Worm (Caenorhabditis elegans) whole organism, L4 larva: ENCODE data around the gene K01A12.4.
A peak's percentile ranks its signal among the peaks of the same experiment; 100 is the strongest.
"Not testable (repeated sequence)": the region's sequence is repeated elsewhere in the genome, so short reads cannot be mapped to it uniquely, and the experiment has no call there.

Experiments
- F49E8.2 ChIP-seq: sonication (generic microtip); optimal IDR thresholded peaks from 2 replicates; lab custom pipeline; 2016; ENCODE audit warnings: missing compliant biosample characterization, mild to moderate bottlenecking, missing genetic modification characterization, borderline replicate concordance
- R02D3.7 ChIP-seq: fragments of 150-350 bp; sonication (generic microtip); optimal IDR thresholded peaks from 3 replicates; lab custom pipeline; 2014; ENCODE audit warnings: missing biosample characterization, missing genetic modification characterization
- Y75B8A.6 ChIP-seq: fragments of 200-800 bp; sonication (Bioruptor generic); IDR thresholded peaks from 2 replicates; pipeline ENCODE4 v1.3.6; 2022; ENCODE audit warnings: missing genetic modification reagents, missing genetic modification characterization, missing compliant biosample characterization
- ZK546.5 ChIP-seq, 2 experiments: sonication (generic microtip); optimal IDR thresholded peaks; 2 replicates each; lab custom pipeline; 2017; ENCODE audit warnings: missing biosample characterization in 2 of 2, missing genetic modification characterization in 2 of 2
- aha-1 ChIP-seq: fragments of 150-350 bp; peaks from one replicate; lab custom pipeline; 2014; ENCODE audit warnings: missing biosample characterization, missing genetic modification characterization
- attf-4 ChIP-seq: sonication (generic microtip); optimal IDR thresholded peaks from 3 replicates; lab custom pipeline; 2017; ENCODE audit warnings: missing biosample characterization, missing genetic modification characterization
- ceh-32 ChIP-seq: sonication (generic microtip); optimal IDR thresholded peaks from 2 replicates; lab custom pipeline; 2016; ENCODE audit warnings: mild to moderate bottlenecking, missing genetic modification characterization, missing compliant biosample characterization; ENCODE audit not compliant: poor library complexity
- ctbp-1 ChIP-seq: fragments of 200-800 bp; sonication (Bioruptor generic); IDR thresholded peaks from 2 replicates; pipeline ENCODE4 v1.3.6; 2022; ENCODE audit warnings: missing genetic modification reagents, missing genetic modification characterization, missing compliant biosample characterization
- daf-16 ChIP-seq, 3 experiments: sonication (generic microtip); optimal IDR thresholded peaks; 2 replicates each; lab custom pipeline; 2016 to 2017; ENCODE audit warnings: missing genetic modification characterization in 3 of 3, missing genetic modification reagents in 3 of 3, mild to moderate bottlenecking in 2 of 3, missing compliant biosample characterization in 2 of 3, missing biosample characterization in 1 of 3, moderate library complexity in 1 of 3
- dmd-6 ChIP-seq: fragments of 200-800 bp; sonication (Bioruptor generic); IDR thresholded peaks from 2 replicates; pipeline ENCODE4 v1.3.6; 2022; ENCODE audit warnings: missing genetic modification reagents, missing genetic modification characterization, missing compliant biosample characterization
- dve-1 ChIP-seq: sonication (generic microtip); optimal IDR thresholded peaks from 2 replicates; lab custom pipeline; 2017; ENCODE audit warnings: antibody characterized with exemption, mild to moderate bottlenecking, missing genetic modification characterization, missing compliant biosample characterization; ENCODE audit not compliant: insufficient read depth
- fkh-10 ChIP-seq: fragments of 150-350 bp; optimal IDR thresholded peaks from 2 replicates; lab custom pipeline; 2014; ENCODE audit warnings: missing biosample characterization, missing genetic modification reagents, missing genetic modification characterization
- hlh-11 ChIP-seq: fragments of 200-800 bp; sonication (Bioruptor generic); optimal IDR thresholded peaks from 2 replicates; lab custom pipeline; 2018; ENCODE audit warnings: mild to moderate bottlenecking, missing genetic modification characterization, missing compliant biosample characterization
- hlh-30 ChIP-seq: sonication (generic microtip); optimal IDR thresholded peaks from 2 replicates; lab custom pipeline; 2017; ENCODE audit warnings: antibody characterized with exemption, mild to moderate bottlenecking, missing genetic modification characterization, missing compliant biosample characterization; ENCODE audit not compliant: insufficient read depth
- hmg-1.1 ChIP-seq: fragments of 200-800 bp; sonication (Bioruptor generic); IDR thresholded peaks from 2 replicates; pipeline ENCODE4 v1.3.6; 2022; ENCODE audit warnings: missing genetic modification reagents, missing genetic modification characterization, missing compliant biosample characterization
- lsy-2 ChIP-seq, 2 experiments: fragments of 150-350 bp in 1 of 2; sonication (generic microtip) in 1 of 2; optimal IDR thresholded peaks; 2 replicates each; lab custom pipeline; 2014 to 2017; ENCODE audit warnings: missing biosample characterization in 2 of 2, missing genetic modification characterization in 2 of 2
- madf-5 ChIP-seq, 2 experiments: fragments of 200-800 bp; sonication (Bioruptor generic); IDR thresholded peaks; 2 replicates each; pipeline ENCODE4 v1.3.6; 2022; ENCODE audit warnings: missing compliant biosample characterization in 2 of 2, missing genetic modification characterization in 2 of 2
- madf-9 ChIP-seq: fragments of 200-800 bp; sonication (Bioruptor generic); conservative IDR thresholded peaks from 2 replicates; pipeline ENCODE4 v1.3.6; 2022; ENCODE audit warnings: missing genetic modification reagents, missing genetic modification characterization, missing compliant biosample characterization
- mdl-1 ChIP-seq, 2 experiments: fragments of 150-350 bp in 1 of 2; sonication (generic microtip) in 1 of 2; optimal IDR thresholded peaks; 2 replicates each; lab custom pipeline; 2014 to 2017; ENCODE audit warnings: missing biosample characterization in 2 of 2, missing genetic modification characterization in 2 of 2
- mdt-29 ChIP-seq: fragments of 200-800 bp; sonication (Bioruptor generic); IDR thresholded peaks from 2 replicates; pipeline ENCODE4 v1.3.6; 2022; ENCODE audit warnings: missing genetic modification reagents, missing genetic modification characterization, missing compliant biosample characterization
- mep-1 ChIP-seq: fragments of 150-350 bp; sonication (generic microtip); optimal IDR thresholded peaks from 3 replicates; lab custom pipeline; 2014; ENCODE audit warnings: missing biosample characterization, missing genetic modification characterization
- nhr-102 ChIP-seq: sonication (generic microtip); optimal IDR thresholded peaks from 2 replicates; lab custom pipeline; 2016; ENCODE audit warnings: mild to moderate bottlenecking, missing genetic modification characterization, moderate library complexity, missing compliant biosample characterization
- nhr-237 ChIP-seq: sonication (generic microtip); optimal IDR thresholded peaks from 2 replicates; lab custom pipeline; 2017; ENCODE audit warnings: missing biosample characterization, missing genetic modification characterization
- nhr-28 ChIP-seq: fragments of 150-350 bp; optimal IDR thresholded peaks from 2 replicates; lab custom pipeline; 2014; ENCODE audit warnings: missing biosample characterization, missing genetic modification characterization
- nhr-41 ChIP-seq: fragments of 200-800 bp; sonication (Bioruptor generic); IDR thresholded peaks from 2 replicates; pipeline ENCODE4 v1.3.6; 2022; ENCODE audit warnings: missing genetic modification reagents, missing genetic modification characterization, missing compliant biosample characterization
- nhr-48 ChIP-seq: sonication (generic microtip); optimal IDR thresholded peaks from 2 replicates; lab custom pipeline; 2016; ENCODE audit warnings: mild to moderate bottlenecking, missing genetic modification characterization, missing compliant biosample characterization
- nhr-6 ChIP-seq: fragments of 150-350 bp; optimal IDR thresholded peaks from 2 replicates; lab custom pipeline; 2014; ENCODE audit warnings: missing biosample characterization, missing genetic modification characterization
- pha-4 ChIP-seq, 2 experiments: fragments of 150-350 bp in 1 of 2; fragments of 200-800 bp in 1 of 2; sonication (Bioruptor generic) in 1 of 2; IDR thresholded peaks in 1 of 2; optimal IDR thresholded peaks in 1 of 2; 2 replicates each; pipeline versions ENCODE4 v1.3.6 to Lab custom; 2014 to 2022; ENCODE audit warnings: missing genetic modification characterization in 2 of 2, missing genetic modification reagents in 2 of 2, missing biosample characterization in 1 of 2, missing compliant biosample characterization in 1 of 2
- pqm-1 ChIP-seq: sonication (generic microtip); optimal IDR thresholded peaks from 2 replicates; lab custom pipeline; 2017; ENCODE audit warnings: missing biosample characterization, missing genetic modification characterization
- rbr-2 ChIP-seq: sonication (generic microtip); optimal IDR thresholded peaks from 2 replicates; lab custom pipeline; 2016; ENCODE audit warnings: missing genotype, missing genetic modification characterization, missing compliant biosample characterization
- spr-1 ChIP-seq: sonication (generic microtip); optimal IDR thresholded peaks from 2 replicates; lab custom pipeline; 2016; ENCODE audit warnings: mild to moderate bottlenecking, missing genetic modification characterization, missing compliant biosample characterization
- unc-39 ChIP-seq: sonication (generic microtip); optimal IDR thresholded peaks from 2 replicates; lab custom pipeline; 2017; ENCODE audit warnings: missing biosample characterization, missing genetic modification characterization
- unc-62 ChIP-seq, 3 experiments: fragments of 150-350 bp in 1 of 3; sonication (generic microtip); optimal IDR thresholded peaks in 2 of 3; peaks in 1 of 3; 1 replicate in 1 of 3; 2 replicates in 2 of 3; lab custom pipeline; 2014 to 2017; ENCODE audit warnings: missing biosample characterization in 3 of 3, missing genetic modification characterization in 3 of 3, missing genetic modification reagents in 3 of 3, missing genotype in 1 of 3
- vab-7 ChIP-seq: fragments of 200-800 bp; sonication (Bioruptor generic); IDR thresholded peaks from 2 replicates; pipeline ENCODE4 v1.3.6; 2022; ENCODE audit warnings: missing genetic modification reagents, missing genetic modification characterization, missing compliant biosample characterization

K01A12.4 gene

ce11 chrX:8610606-8611005 is at the start of gene K01A12.4:
K01A12.4 (plus strand) TSS chrX:8610906.
- not testable (repeated sequence) for TF ChIP-seq fkh-10 (GFP tag; lab: Kevin White, UChicago); ceh-32 (tag; lab: Kevin White, UChicago); F49E8.2 (tag; lab: Kevin White, UChicago)

DNA sequence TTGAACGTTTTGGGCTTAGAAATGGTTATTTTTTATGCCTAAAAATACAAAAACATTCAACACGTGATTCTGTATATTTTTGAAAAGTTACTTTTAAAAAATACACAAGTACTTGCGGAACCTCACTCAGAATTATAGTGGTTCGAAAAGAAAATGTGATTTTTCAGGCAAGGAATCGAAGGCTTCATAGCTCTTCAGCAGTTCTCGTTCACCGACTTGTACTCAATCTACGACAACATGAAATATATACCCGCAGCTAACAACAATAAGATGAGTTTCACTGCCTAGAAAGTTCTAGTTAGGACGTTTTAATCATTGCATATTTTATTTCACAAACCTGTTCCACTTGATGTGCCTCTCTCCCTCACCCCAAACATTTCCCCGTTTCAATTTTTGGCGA is 48.1 kb upstream of the K01A12.4 start:
- TF ChIP-seq mdl-1 (tag; optimal IDR thresholded peaks at IDR 0.05; lab: Kevin White, UChicago) (no peak), unc-62 (GFP tag; optimal IDR thresholded peaks at IDR 0.05 in 1 of 2; lab: Kevin White, UChicago) (peak in 1 of 2 experiments; percentile 90), unc-62 (tag; optimal IDR thresholded peaks at IDR 0.05; lab: Kevin White, UChicago) (no peak)

ce11 chrX:8563663-8564450 is 46.8 kb upstream of the K01A12.4 start:
- no peak for TF ChIP-seq Y75B8A.6 (GFP tag; lab: Robert Waterston, UW)
- TF ChIP-seq attf-4 (tag; lab: Kevin White, UChicago): no peak
- no peak for TF ChIP-seq hmg-1.1 (GFP tag; lab: Robert Waterston, UW)
- no peak for TF ChIP-seq nhr-237
- TF ChIP-seq nhr-48 (tag; lab: Kevin White, UChicago): peak; percentile 11
- no peak for TF ChIP-seq ZK546.5 (tag; optimal IDR thresholded peaks at IDR 0.05; lab: Kevin White, UChicago)
- peak; percentile 44 for TF ChIP-seq nhr-28
- peak; percentile 38 for TF ChIP-seq aha-1 (tag; lab: Kevin White, UChicago)
- no peak for TF ChIP-seq daf-16 (GFP tag; optimal IDR thresholded peaks at IDR 0.05; lab: Kevin White, UChicago)
- peak; percentile 38 for TF ChIP-seq daf-16 (tag; optimal IDR thresholded peaks at IDR 0.05; lab: Kevin White, UChicago)
- no peak for TF ChIP-seq madf-9
- TF ChIP-seq mdt-29: no peak
- TF ChIP-seq F49E8.2 (tag; lab: Kevin White, UChicago): no peak
- TF ChIP-seq dmd-6: peak; percentile 49
- TF ChIP-seq nhr-41 (GFP tag; lab: Robert Waterston, UW): no peak
- TF ChIP-seq fkh-10 (GFP tag; lab: Kevin White, UChicago): no peak
- no peak for TF ChIP-seq mep-1
- TF ChIP-seq vab-7: no peak
- no peak for TF ChIP-seq madf-5 (GFP tag; IDR thresholded peaks at IDR 0.05; lab: Robert Waterston, UW)
- TF ChIP-seq unc-39 (tag; lab: Kevin White, UChicago): no peak
- peak; percentile 87 for TF ChIP-seq pqm-1 (tag; lab: Kevin White, UChicago)
- peak; percentile 33 for TF ChIP-seq hlh-11 (tag; lab: Kevin White, UChicago)
- TF ChIP-seq rbr-2 (tag; lab: Kevin White, UChicago): no peak
- no peak for TF ChIP-seq spr-1 (tag; lab: Kevin White, UChicago)
- TF ChIP-seq R02D3.7: no peak
- TF ChIP-seq hlh-30 (tag; lab: Kevin White, UChicago): peak; percentile 30
- TF ChIP-seq unc-62 (GFP tag; optimal IDR thresholded peaks at IDR 0.05 in 1 of 2; lab: Kevin White, UChicago): peak in 1 of 2 experiments; percentile 94
- no peak for TF ChIP-seq unc-62 (tag; optimal IDR thresholded peaks at IDR 0.05; lab: Kevin White, UChicago)

- peak; percentile 17 for TF ChIP-seq aha-1 (tag; lab: Kevin White, UChicago)
- TF ChIP-seq pha-4 (GFP tag; IDR thresholded peaks at IDR 0.05; lab: Robert Waterston, UW): no peak
- peak; percentile 9 for TF ChIP-seq pha-4 (tag; optimal IDR thresholded peaks at IDR 0.05; lab: Kevin White, UChicago)
- TF ChIP-seq unc-39 (tag; lab: Kevin White, UChicago): no peak
- TF ChIP-seq dve-1 (tag; lab: Kevin White, UChicago): peak; percentile 51
- peak; percentile 24 for TF ChIP-seq nhr-28
- peak in 1 of 2 experiments; percentile 26 for TF ChIP-seq lsy-2 (tag; optimal IDR thresholded peaks at IDR 0.05; lab: Kevin White, UChicago)
- TF ChIP-seq nhr-6 (tag; lab: Kevin White, UChicago): peak; percentile 13
- TF ChIP-seq ctbp-1: no peak
- no peak for TF ChIP-seq daf-16 (GFP tag; optimal IDR thresholded peaks at IDR 0.05; lab: Kevin White, UChicago)
- peak; percentile 9 for TF ChIP-seq daf-16 (tag; optimal IDR thresholded peaks at IDR 0.05; lab: Kevin White, UChicago)
- no peak for TF ChIP-seq nhr-102
These were observed 46.3 kb upstream of the K01A12.4 start for ce11 chrX:8564451-8564795.
